Worm (Caenorhabditis elegans): Measurements from ENCODE around the gene ugt-23.

ce11 chrX:9893069-9893468 is 31.9 kb downstream of the ugt-23 start:
- no peak for TF ChIP-seq ztf-16 (tag; optimal IDR thresholded peaks at IDR 0.05)
- TF ChIP-seq unc-86 (tag; optimal IDR thresholded peaks at IDR 0.05) = no peak
- no peak for TF ChIP-seq tbx-7 (tag; optimal IDR thresholded peaks at IDR 0.05)
- no peak for TF ChIP-seq fkh-10 (GFP tag; optimal IDR thresholded peaks at IDR 0.05)
- TF ChIP-seq syd-9 (tag; optimal IDR thresholded peaks at IDR 0.05) = no peak
- no peak for TF ChIP-seq gmeb-2 (tag; optimal IDR thresholded peaks at IDR 0.05)
- no peak for TF ChIP-seq nfya-1 (tag; optimal IDR thresholded peaks at IDR 0.05)
- TF ChIP-seq eyg-1 (tag; optimal IDR thresholded peaks at IDR 0.05) = no peak
- no peak for TF ChIP-seq ama-1 (optimal IDR thresholded peaks at IDR 0.05)
- TF ChIP-seq hlh-15 (tag; optimal IDR thresholded peaks at IDR 0.05) = no peak
- no peak for TF ChIP-seq ref-2 (tag; optimal IDR thresholded peaks at IDR 0.05)

Data from whole organism, late embryonic.